Worm (Caenorhabditis elegans): Measurements from ENCODE around the gene picc-1.
"Not testable (repeated sequence)": the region's sequence is repeated elsewhere in the genome, so short reads cannot be mapped to it uniquely, and the experiment has no call there.

The picc-1 gene

DNA sequence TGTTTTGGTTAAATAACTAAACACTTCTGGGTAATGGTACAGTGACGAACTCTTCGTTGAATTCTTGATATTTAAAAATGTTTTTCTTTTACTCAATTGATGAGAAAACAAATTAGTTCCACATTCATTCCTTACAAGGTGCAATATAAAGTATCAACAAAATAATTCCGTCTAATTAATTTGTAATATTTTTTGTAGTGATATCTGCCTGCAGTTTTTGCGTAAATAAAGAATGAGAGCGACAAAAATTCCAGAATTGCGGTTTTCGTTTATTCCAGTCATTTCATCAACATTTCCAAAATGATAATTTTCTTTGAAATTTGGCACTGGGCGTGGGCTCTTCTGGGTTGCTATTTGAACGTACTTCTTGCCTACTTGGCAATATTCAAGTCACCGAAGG lies 36.5 kb downstream of the picc-1 start, which contains the start of gene srd-20:
Gene srd-20, plus strand, starts transcription at position 301 of the 400 bp plus-strand sequence.
- no peak for TF ChIP-seq nhr-6 (tag; optimal IDR thresholded peaks at IDR 0.05)
- TF ChIP-seq zag-1 (tag; optimal IDR thresholded peaks at IDR 0.05), result no peak
- no peak for TF ChIP-seq alr-1 (tag; optimal IDR thresholded peaks at IDR 0.05)
- TF ChIP-seq nhr-12 (tag; optimal IDR thresholded peaks at IDR 0.05), result no peak

DNA sequence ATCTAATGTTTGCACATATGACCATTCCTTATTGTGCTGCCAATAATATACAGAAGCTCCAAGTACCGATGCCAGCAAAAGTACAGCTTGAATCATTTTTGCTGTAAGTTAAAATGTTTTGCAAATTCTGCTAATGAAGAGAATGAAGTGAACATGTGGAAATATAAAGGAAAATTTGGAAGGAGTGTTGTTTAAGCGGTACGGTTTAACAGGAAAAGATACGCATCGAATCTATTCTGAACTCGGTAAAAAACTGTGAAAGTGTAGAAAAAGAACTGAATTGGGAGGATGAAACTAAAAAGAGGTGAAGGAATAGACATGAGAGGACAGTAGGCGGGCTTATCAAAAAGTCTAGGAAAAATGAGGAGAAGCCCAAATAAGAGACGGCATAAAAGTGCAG lies 44.5 kb downstream of the picc-1 start, which contains the start of gene Y38A10A.2:
Gene Y38A10A.2, minus strand, starts transcription at position 101 of the 400 bp plus-strand sequence.
- TF ChIP-seq nhr-10 (tag; optimal IDR thresholded peaks at IDR 0.05), result no peak
- TF ChIP-seq R02D3.7 (tag; optimal IDR thresholded peaks at IDR 0.05), result no peak
- no peak for TF ChIP-seq F13H6.1 (tag; optimal IDR thresholded peaks at IDR 0.05)
- TF ChIP-seq nhr-25 (tag; optimal IDR thresholded peaks at IDR 0.05), result no peak
- TF ChIP-seq gmeb-1 (tag; optimal IDR thresholded peaks at IDR 0.05), result no peak
- no peak for TF ChIP-seq alr-1 (tag; optimal IDR thresholded peaks at IDR 0.05)
- TF ChIP-seq lin-39 (tag; optimal IDR thresholded peaks at IDR 0.05), result no peak

ce11 chrV:6067112-6067511 lies 48.3 kb downstream of the picc-1 start, which contains the start of gene srh-10:
Gene srh-10, minus strand, starts transcription at chrV:6067140.
- TF ChIP-seq crh-2 (tag; optimal IDR thresholded peaks at IDR 0.05), result no peak
- no peak for TF ChIP-seq mdl-1 (tag; optimal IDR thresholded peaks at IDR 0.05)
- TF ChIP-seq skn-1 (tag; optimal IDR thresholded peaks at IDR 0.05), result no peak
- no peak for TF ChIP-seq aly-2 (tag; optimal IDR thresholded peaks at IDR 0.05)
- no peak for TF ChIP-seq lin-39 (tag; optimal IDR thresholded peaks at IDR 0.05)
- TF ChIP-seq blmp-1 (tag; optimal IDR thresholded peaks at IDR 0.05; ENCODE audit: insufficient read depth), result no peak
- no peak for TF ChIP-seq zag-1 (tag; optimal IDR thresholded peaks at IDR 0.05)
- no peak for TF ChIP-seq ztf-1 (GFP tag; conservative IDR thresholded peaks at IDR 0.05)
- no peak for TF ChIP-seq nhr-237 (tag; optimal IDR thresholded peaks at IDR 0.05)
- no peak for TF ChIP-seq alr-1 (tag; optimal IDR thresholded peaks at IDR 0.05)
- no peak for TF ChIP-seq unc-62 (GFP tag; optimal IDR thresholded peaks at IDR 0.05)
- no peak for TF ChIP-seq ceh-16 (tag; optimal IDR thresholded peaks at IDR 0.05)
- no peak for TF ChIP-seq elt-1 (tag; optimal IDR thresholded peaks at IDR 0.05)
- no peak for TF ChIP-seq C34F6.9 (tag; optimal IDR thresholded peaks at IDR 0.05)
- TF ChIP-seq egl-27 (tag; optimal IDR thresholded peaks at IDR 0.05), result no peak
- no peak for TF ChIP-seq dmd-4 (tag; optimal IDR thresholded peaks at IDR 0.05)

ce11 chrV:6069968-6070367 lies 51.2 kb downstream of the picc-1 start, which contains the start of gene fbxa-214:
Gene fbxa-214, minus strand, starts transcription at chrV:6070068.
- not testable (repeated sequence) for TF ChIP-seq peb-1, nhr-25, ztf-4 (tag; optimal IDR thresholded peaks at IDR 0.05)

Data from whole organism, L2 larva.